Worm (Caenorhabditis elegans): ENCODE results near the gene R04A9.3.

DNA sequence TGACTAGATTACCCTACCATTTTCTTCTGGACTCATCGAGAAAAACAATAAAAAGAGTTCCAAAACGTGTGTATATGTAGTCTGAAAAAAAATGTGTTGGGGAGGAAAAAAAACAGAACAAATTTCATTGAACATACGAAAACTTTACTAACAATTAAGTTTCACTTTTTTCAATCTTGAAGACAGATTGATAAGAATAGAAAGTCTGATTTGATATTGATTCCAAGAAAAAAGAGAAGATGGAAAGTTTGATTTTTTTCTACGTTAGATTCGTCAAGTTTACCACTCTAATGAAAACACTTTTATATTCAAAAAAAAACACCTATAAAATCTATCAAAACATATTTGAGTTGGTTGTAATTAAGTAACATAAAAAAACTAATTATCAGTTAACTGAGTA is 10.1 kb upstream of the R04A9.3 start, which contains the start of gene R04A9.9:
- TF ChIP-seq ama-1 (optimal IDR thresholded peaks at IDR 0.05), result no peak
- no peak for TF ChIP-seq sea-1 (GFP tag; conservative IDR thresholded peaks at IDR 0.05)
- no peak for TF ChIP-seq ceh-13 (GFP tag; optimal IDR thresholded peaks at IDR 0.05)
- no peak for TF ChIP-seq tra-4 (tag; optimal IDR thresholded peaks at IDR 0.05)
- TF ChIP-seq B0310.2 (tag; optimal IDR thresholded peaks at IDR 0.05), result no peak
- no peak for TF ChIP-seq scrt-1 (GFP tag; IDR thresholded peaks at IDR 0.05)
- TF ChIP-seq pes-1 (GFP tag; IDR thresholded peaks at IDR 0.05), result no peak
- TF ChIP-seq hmg-4 (GFP tag; optimal IDR thresholded peaks at IDR 0.05), result no peak
- no peak for TF ChIP-seq hnd-1 (tag; optimal IDR thresholded peaks at IDR 0.05)
- no peak for TF ChIP-seq ceh-36 (tag; optimal IDR thresholded peaks at IDR 0.05)
- TF ChIP-seq tbx-11 (GFP tag; IDR thresholded peaks at IDR 0.05), result no peak
- no peak for TF ChIP-seq aly-1 (tag; optimal IDR thresholded peaks at IDR 0.05)
- no peak for TF ChIP-seq tbx-37 (GFP tag; conservative IDR thresholded peaks at IDR 0.05)
- TF ChIP-seq hmbx-1 (tag; optimal IDR thresholded peaks at IDR 0.05), result no peak

Measured in whole organism, early embryonic.